Worm (Caenorhabditis elegans) whole organism, L4/young adult: Measurements from ENCODE around the gene gst-9.

Source experiments
- W03F9.2 ChIP-seq: fragments of 150-350 bp; optimal IDR thresholded peaks from 2 replicates; lab custom pipeline; 2014; ENCODE audit warnings: missing biosample characterization, missing genetic modification characterization
- dao-5 ChIP-seq: sonication (generic microtip); optimal IDR thresholded peaks from 2 replicates; lab custom pipeline; 2016; ENCODE audit warnings: missing genotype, missing genetic modification characterization, moderate library complexity, missing compliant biosample characterization
- him-1 ChIP-seq: sonication (generic microtip); optimal IDR thresholded peaks from 2 replicates; lab custom pipeline; 2016; ENCODE audit warnings: missing genotype, missing genetic modification reagents, missing genetic modification characterization, missing compliant biosample characterization

DNA sequence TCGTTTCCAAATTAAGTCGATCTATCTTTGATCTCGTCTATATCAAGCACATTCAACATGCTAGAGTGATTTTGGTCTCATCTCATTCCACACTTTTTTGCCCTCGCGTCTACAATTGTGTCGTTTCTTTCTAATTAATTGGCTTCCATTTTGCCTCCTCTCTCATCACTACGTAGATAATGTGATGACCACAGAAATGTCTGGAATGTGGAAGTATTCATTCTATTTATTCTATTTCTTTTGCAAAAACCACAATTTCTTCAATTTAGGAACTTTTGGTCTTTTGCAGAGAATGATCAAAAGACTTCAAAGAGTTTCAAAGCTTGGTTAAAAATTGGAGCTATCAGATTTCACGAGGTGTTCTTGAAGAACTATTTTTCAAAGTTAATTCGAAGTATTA, 24.2 kb downstream of the gst-9 start:
- no peak for TF ChIP-seq W03F9.2
- no peak for TF ChIP-seq him-1 (tag; lab: Kevin White, UChicago)
- TF ChIP-seq dao-5: no peak
